Worm (Caenorhabditis elegans) whole organism, midembryonic: ENCODE measurements around the gene cogc-6.

Experiments
- T22C8.4 ChIP-seq: fragments of 200-800 bp; sonication (Bioruptor generic); IDR thresholded peaks from 2 replicates; pipeline ENCODE4 v1.3.6; 2022; ENCODE audit warnings: missing genetic modification characterization, missing compliant biosample characterization
- cog-1 ChIP-seq: sonication (generic microtip); optimal IDR thresholded peaks from 2 replicates; lab custom pipeline; 2016; ENCODE audit warnings: missing genetic modification characterization, missing compliant biosample characterization
- flt-1 ChIP-seq: fragments of 200-800 bp; sonication (Bioruptor generic); IDR thresholded peaks from 2 replicates; pipeline ENCODE4 v1.3.6; 2022; ENCODE audit warnings: missing genetic modification characterization, missing compliant biosample characterization
- klf-2 ChIP-seq: fragments of 200-800 bp; sonication (Bioruptor generic); conservative IDR thresholded peaks from 2 replicates; pipeline ENCODE4 v1.3.6; 2022; ENCODE audit warnings: missing genetic modification reagents, missing genetic modification characterization, missing compliant biosample characterization
- med-1 ChIP-seq: sonication (generic microtip); optimal IDR thresholded peaks from 2 replicates; lab custom pipeline; 2017; ENCODE audit warnings: missing genetic modification characterization, mild to moderate bottlenecking, missing compliant biosample characterization, antibody characterized with exemption, missing genetic modification reagents; ENCODE audit not compliant: insufficient read depth
- ref-1 ChIP-seq: fragments of 200-800 bp; sonication (Bioruptor generic); conservative IDR thresholded peaks from 2 replicates; pipeline ENCODE4 v1.3.6; 2022; ENCODE audit warnings: missing genetic modification reagents, missing genetic modification characterization, missing compliant biosample characterization
- tab-1 ChIP-seq: fragments of 200-800 bp; sonication (Bioruptor generic); IDR thresholded peaks from 2 replicates; pipeline ENCODE4 v1.3.6; 2022; ENCODE audit warnings: missing genetic modification characterization, missing compliant biosample characterization
- ztf-23 ChIP-seq: fragments of 200-800 bp; sonication (Bioruptor generic); IDR thresholded peaks from 2 replicates; pipeline ENCODE4 v1.3.6; 2022; ENCODE audit warnings: missing genetic modification reagents, missing genetic modification characterization, missing compliant biosample characterization
- ztf-29 ChIP-seq: fragments of 200-800 bp; sonication (Bioruptor generic); IDR thresholded peaks from 2 replicates; pipeline ENCODE4 v1.3.6; 2022; ENCODE audit warnings: missing genetic modification reagents, missing genetic modification characterization, missing compliant biosample characterization

Gene cogc-6

DNA sequence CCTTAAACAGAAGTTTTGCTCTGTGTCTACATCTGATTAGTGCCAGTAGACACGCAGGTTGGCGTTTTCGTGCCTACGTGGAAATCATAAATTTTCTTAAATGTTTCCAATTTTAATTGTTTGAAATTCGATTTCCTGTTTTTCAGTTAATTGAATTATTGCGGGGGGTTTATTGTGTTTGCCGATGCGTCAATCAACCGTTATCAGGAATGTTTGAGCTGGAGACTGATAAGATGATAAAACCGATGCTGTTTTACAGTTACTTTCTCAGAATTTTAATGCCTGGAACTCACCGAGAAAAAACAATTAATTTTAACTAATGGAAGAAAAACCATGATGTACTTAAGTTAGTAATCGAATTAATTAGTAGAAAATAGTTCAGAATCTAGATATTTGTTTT lies 4.0 kb downstream of the cogc-6 start:
- no peak for TF ChIP-seq tab-1
- TF ChIP-seq flt-1 (GFP tag; lab: Robert Waterston, UW): no peak

DNA sequence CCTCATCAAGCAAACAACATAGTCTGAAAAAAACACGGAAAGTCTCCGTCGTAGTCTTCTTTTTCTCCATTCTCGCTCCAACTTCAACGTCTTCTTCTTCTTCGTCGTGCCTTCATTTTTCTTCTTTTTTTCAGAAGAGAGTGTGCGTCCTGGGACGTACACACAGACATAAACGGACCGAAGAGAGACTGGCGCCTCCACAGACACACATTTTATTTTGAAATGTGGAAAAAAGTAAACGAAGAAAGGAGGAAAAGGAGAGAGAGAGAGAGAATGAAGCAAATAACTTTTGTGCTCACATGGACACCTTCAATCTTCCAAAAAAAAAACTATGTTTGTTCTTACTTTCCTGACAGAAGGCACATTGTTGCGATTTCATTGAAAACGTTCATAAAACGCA lies 6.0 kb downstream of the cogc-6 start:
- TF ChIP-seq T22C8.4 (GFP tag; lab: Robert Waterston, UW): no peak
- TF ChIP-seq ztf-23 (GFP tag; lab: Robert Waterston, UW): no peak
- TF ChIP-seq cog-1 (tag; lab: Kevin White, UChicago): no peak
- TF ChIP-seq med-1 (GFP tag; lab: Kevin White, UChicago): no peak
- no peak for TF ChIP-seq ref-1 (GFP tag; lab: Robert Waterston, UW)
- no peak for TF ChIP-seq ztf-29
- no peak for TF ChIP-seq tab-1
- TF ChIP-seq klf-2: no peak

- no peak for TF ChIP-seq ref-1 (GFP tag; lab: Robert Waterston, UW)
- TF ChIP-seq flt-1 (GFP tag; lab: Robert Waterston, UW): no peak
- no peak for TF ChIP-seq med-1 (GFP tag; lab: Kevin White, UChicago)
- TF ChIP-seq klf-2: no peak
- no peak for TF ChIP-seq ztf-29
- no peak for TF ChIP-seq ztf-23 (GFP tag; lab: Robert Waterston, UW)
- no peak for TF ChIP-seq cog-1 (tag; lab: Kevin White, UChicago)
- TF ChIP-seq tab-1: no peak
- no peak for TF ChIP-seq T22C8.4 (GFP tag; lab: Robert Waterston, UW)
These were observed 7.2 kb downstream of the cogc-6 start, which contains the start of gene K07C11.7 for ce11 chrV:8213868-8214267. Gene K07C11.7, minus strand, starts transcription at chrV:8213968.

DNA sequence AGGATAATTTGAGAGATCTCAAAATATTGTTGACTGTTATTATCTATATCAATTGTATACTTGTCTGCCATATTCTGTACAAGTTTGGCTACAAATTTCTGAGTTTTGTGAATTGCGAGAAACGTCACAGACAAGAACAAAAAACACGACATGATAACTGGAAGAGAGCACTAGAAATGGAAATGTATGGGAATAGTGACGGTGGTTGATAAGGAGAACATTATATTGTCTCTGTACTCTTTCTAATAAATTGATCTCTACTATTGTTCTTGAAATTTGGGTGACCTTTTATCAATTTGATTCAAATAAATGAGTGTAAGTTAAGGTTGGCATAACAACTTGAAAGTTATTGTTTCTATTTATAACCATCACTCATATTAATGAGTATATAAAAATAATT lies 8.3 kb downstream of the cogc-6 start:
- TF ChIP-seq flt-1 (GFP tag; lab: Robert Waterston, UW): no peak
- no peak for TF ChIP-seq tab-1
- no peak for TF ChIP-seq cog-1 (tag; lab: Kevin White, UChicago)
- TF ChIP-seq med-1 (GFP tag; lab: Kevin White, UChicago): no peak
- no peak for TF ChIP-seq ztf-23 (GFP tag; lab: Robert Waterston, UW)
- TF ChIP-seq T22C8.4 (GFP tag; lab: Robert Waterston, UW): no peak
- TF ChIP-seq ztf-29: no peak
- no peak for TF ChIP-seq ref-1 (GFP tag; lab: Robert Waterston, UW)
- TF ChIP-seq klf-2: no peak

DNA sequence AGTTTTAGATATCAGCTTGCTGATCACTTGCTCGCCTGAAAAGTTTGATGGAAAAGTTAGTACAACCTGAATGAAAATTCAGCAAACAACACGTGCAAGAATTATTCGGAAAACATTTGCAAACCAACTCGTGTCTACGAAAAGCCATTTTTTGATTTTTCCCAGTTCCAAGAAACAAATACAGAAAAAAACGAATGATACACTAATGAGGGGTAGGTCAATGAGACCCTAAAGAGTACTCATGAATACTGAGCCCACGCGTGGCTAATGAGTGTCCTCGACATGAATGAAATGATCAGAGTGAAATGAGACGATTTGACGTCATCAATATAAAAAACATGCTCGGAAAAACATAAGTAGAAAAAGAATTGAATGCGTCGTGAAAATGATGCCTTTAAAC lies 9.1 kb downstream of the cogc-6 start:
- TF ChIP-seq med-1 (GFP tag; lab: Kevin White, UChicago): no peak
- no peak for TF ChIP-seq tab-1
- no peak for TF ChIP-seq ztf-29
- no peak for TF ChIP-seq flt-1 (GFP tag; lab: Robert Waterston, UW)
- TF ChIP-seq cog-1 (tag; lab: Kevin White, UChicago): no peak
- no peak for TF ChIP-seq T22C8.4 (GFP tag; lab: Robert Waterston, UW)
- no peak for TF ChIP-seq ztf-23 (GFP tag; lab: Robert Waterston, UW)
- TF ChIP-seq klf-2: no peak
- no peak for TF ChIP-seq ref-1 (GFP tag; lab: Robert Waterston, UW)

DNA sequence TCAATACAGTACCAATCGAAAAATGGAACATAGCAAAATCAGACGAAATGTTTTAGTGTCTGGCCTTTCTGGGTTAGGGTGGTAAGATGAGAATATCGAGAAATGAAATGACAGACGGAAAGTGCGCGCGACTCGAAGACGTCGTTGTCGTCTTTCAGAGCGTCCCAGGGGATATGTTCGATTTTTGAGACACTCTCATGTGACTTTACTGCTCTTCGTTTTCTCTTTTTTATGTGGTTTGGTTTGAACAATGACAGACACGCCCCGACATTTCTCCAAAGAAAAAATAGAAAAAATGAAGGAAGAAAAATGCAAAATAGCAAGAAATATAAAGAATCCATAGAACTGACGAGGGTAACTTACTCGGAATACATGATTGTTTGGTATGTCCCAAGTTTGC lies 10.6 kb downstream of the cogc-6 start:
- TF ChIP-seq flt-1 (GFP tag; lab: Robert Waterston, UW) (no peak), med-1 (GFP tag; lab: Kevin White, UChicago) (no peak), T22C8.4 (GFP tag; lab: Robert Waterston, UW) (no peak), cog-1 (tag; lab: Kevin White, UChicago) (no peak)

- TF ChIP-seq tab-1 (no peak), med-1 (GFP tag; lab: Kevin White, UChicago) (no peak), T22C8.4 (GFP tag; lab: Robert Waterston, UW) (no peak), ref-1 (GFP tag; lab: Robert Waterston, UW) (no peak), klf-2 (no peak), ztf-23 (GFP tag; lab: Robert Waterston, UW) (no peak), flt-1 (GFP tag; lab: Robert Waterston, UW) (no peak), ztf-29 (no peak), cog-1 (tag; lab: Kevin White, UChicago) (no peak)
These were observed 14.2 kb downstream of the cogc-6 start, which contains the start of gene timp-1 for ce11 chrV:8206931-8207330. Gene timp-1, plus strand, starts transcription at chrV:8207235.

DNA sequence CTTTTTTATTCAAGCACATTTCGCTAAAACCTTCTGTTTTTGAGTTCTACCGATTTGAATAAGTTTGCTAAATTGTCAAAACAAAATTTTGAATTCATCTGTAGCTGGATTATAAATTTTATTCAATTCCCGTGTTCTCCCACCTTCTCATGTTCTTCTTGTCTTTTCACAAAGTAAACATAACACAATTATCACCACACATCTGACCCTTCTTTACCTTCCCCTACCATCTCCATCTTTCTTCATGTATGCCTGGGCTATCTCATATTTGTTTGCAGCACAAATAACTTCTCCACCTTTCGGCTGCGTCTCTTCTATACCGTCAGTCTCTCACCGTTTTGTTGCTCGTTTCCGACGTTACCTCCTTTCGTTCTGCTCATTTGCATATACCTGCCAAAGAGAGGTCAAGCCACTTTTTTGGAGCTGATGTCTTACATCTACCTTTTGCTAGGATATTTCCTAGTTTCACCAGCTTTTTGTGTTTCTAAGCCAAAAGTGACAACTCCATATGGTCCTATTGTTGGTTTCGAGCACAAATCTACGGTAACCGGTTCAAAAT lies 18.0 kb downstream of the cogc-6 start, which contains the start of gene cest-17:
cest-17 (plus strand) TSS at position 248 of the 559 bp plus-strand sequence.
- TF ChIP-seq ztf-29 (no peak), ztf-23 (GFP tag; lab: Robert Waterston, UW) (no peak)

ce11 chrV:8201229-8201858 lies 19.8 kb downstream of the cogc-6 start, which contains the start of gene cri-2:
Gene cri-2, plus strand, starts transcription at chrV:8201808.
- TF ChIP-seq med-1 (GFP tag; lab: Kevin White, UChicago) (no peak), ztf-29 (no peak), flt-1 (GFP tag; lab: Robert Waterston, UW) (no peak), ref-1 (GFP tag; lab: Robert Waterston, UW) (no peak), ztf-23 (GFP tag; lab: Robert Waterston, UW) (no peak), cog-1 (tag; lab: Kevin White, UChicago) (no peak)

DNA sequence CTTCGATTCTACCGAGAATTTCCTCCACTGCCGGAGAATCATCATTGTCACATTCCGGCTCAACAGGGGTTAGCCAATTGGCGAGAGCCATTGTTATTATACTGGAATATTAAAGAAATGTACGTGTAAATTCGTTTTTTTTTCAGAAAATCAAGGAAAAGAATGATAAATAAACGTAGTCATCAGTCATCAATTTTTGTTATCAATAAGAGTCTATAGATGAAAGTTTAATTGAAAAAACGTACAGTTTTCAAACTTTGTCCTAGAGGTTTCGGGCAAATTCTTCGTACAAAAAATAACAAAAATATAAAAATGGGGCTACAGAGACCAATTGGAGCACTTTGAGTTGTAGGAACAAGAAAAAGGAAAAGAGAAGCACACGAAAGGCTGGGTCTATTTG lies 22.1 kb downstream of the cogc-6 start, which contains the start of gene F20D6.11:
F20D6.11 (minus strand) TSS at position 101 of the 400 bp plus-strand sequence.
- TF ChIP-seq T22C8.4 (GFP tag; lab: Robert Waterston, UW): no peak
- TF ChIP-seq ztf-29: no peak
- TF ChIP-seq med-1 (GFP tag; lab: Kevin White, UChicago): no peak
- TF ChIP-seq cog-1 (tag; lab: Kevin White, UChicago): no peak
- no peak for TF ChIP-seq ztf-23 (GFP tag; lab: Robert Waterston, UW)
